Worm (Caenorhabditis elegans): ENCODE measurements around the gene ZK596.2.

Gene ZK596.2

DNA sequence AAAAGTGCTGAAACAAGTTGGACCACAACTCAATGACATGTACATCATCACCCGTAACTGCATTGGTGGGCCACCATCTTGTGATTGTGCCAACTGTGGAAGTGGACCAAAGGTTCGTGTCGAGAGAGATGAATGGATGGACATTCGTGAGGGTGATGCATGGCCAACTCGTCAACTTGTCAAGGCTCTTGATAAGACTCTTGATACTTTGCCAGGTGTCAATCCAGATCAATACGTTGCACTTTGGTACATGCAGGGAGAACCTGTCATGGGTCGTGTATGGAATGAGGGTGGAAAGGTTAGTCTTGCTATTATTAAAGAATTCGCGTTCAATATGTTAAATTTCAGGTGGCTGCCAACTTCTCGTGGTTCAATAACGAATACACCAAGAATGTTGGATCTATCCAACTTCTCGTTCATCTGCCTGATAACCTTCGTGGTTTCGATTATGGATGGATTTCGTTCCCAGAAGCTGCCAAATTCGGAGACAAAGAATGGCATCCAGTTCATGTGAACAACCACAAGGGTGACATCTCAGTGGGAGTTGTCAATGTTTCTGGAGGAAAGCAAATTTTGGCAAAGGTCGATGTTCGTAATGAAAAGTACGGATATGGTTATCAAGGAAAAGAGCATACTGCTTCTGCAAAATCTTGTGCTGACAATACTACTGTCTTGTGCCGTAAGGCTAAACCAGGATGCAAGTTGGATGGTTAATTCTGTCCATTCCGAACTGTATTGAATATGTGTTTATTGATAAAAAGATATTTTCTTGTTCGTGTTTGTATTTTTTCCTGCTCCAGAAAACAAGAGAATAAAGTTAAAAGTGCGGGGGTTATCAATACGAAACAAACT, 41.5 kb upstream of the ZK596.2 start:
- TF ChIP-seq zip-8 (tag; optimal IDR thresholded peaks at IDR 0.05) (no peak), M03D4.4 (tag; optimal IDR thresholded peaks at IDR 0.05) (no peak), sem-2 (GFP tag; optimal IDR thresholded peaks at IDR 0.05) (no peak), ceh-43 (GFP tag; optimal IDR thresholded peaks at IDR 0.05) (no peak), cnd-1 (tag; optimal IDR thresholded peaks at IDR 0.05) (no peak), nhr-76 (tag; optimal IDR thresholded peaks at IDR 0.05) (no peak), nhr-28 (tag; optimal IDR thresholded peaks at IDR 0.05) (no peak), elt-1 (tag; optimal IDR thresholded peaks at IDR 0.05; ENCODE audit: borderline replicate concordance, insufficient read depth) (no peak), snpc-4 (tag; optimal IDR thresholded peaks at IDR 0.05) (no peak), nhr-237 (tag; optimal IDR thresholded peaks at IDR 0.05) (no peak), elt-3 (tag; optimal IDR thresholded peaks at IDR 0.05) (no peak), drap-1 (GFP tag; optimal IDR thresholded peaks at IDR 0.05) (no peak), ham-2 (GFP tag; optimal IDR thresholded peaks at IDR 0.05) (no peak), ceh-39 (tag; optimal IDR thresholded peaks at IDR 0.05) (no peak), unc-39 (tag; optimal IDR thresholded peaks at IDR 0.05) (no peak), unc-62 (GFP tag; optimal IDR thresholded peaks at IDR 0.05) (no peak)

DNA sequence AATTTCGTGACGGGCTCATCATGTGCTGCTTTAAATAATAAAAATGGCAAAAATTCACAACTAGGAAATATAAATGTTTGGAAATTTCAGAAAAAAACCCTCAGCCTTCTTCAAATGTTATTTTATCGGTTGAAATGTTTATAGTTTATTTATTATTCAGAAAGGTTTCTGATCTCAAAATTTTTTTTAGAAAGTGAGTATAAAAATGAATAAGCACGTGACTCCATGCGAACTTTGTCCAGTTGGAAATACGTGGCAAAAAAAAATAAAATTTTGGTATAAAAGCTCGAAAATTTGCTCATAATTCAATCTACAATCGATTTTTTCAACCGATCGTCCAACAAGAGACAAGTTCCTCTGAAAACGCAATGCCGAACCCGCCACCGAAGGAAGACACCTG, 40.4 kb upstream of the ZK596.2 start, which contains the start of gene nsph-3.1:
TSS of gene nsph-3.1 (plus strand) at position 301 of the 400 bp plus-strand sequence.
- TF ChIP-seq nhr-12 (tag; optimal IDR thresholded peaks at IDR 0.05) = no peak
- TF ChIP-seq ceh-83 (GFP tag; optimal IDR thresholded peaks at IDR 0.05) = no peak
- no peak for TF ChIP-seq snpc-4 (tag; optimal IDR thresholded peaks at IDR 0.05)
- no peak for TF ChIP-seq blmp-1 (tag; optimal IDR thresholded peaks at IDR 0.05)
- TF ChIP-seq sptf-1 (tag; optimal IDR thresholded peaks at IDR 0.05) = no peak
- TF ChIP-seq ztf-11 (tag; optimal IDR thresholded peaks at IDR 0.05) = no peak
- no peak for TF ChIP-seq nhr-237 (tag; optimal IDR thresholded peaks at IDR 0.05)
- TF ChIP-seq ces-1 (GFP tag; optimal IDR thresholded peaks at IDR 0.05) = no peak
- no peak for TF ChIP-seq drap-1 (GFP tag; optimal IDR thresholded peaks at IDR 0.05)
- no peak for TF ChIP-seq lin-13 (tag; optimal IDR thresholded peaks at IDR 0.05)
- no peak for TF ChIP-seq mls-2 (tag; optimal IDR thresholded peaks at IDR 0.05)
- TF ChIP-seq zip-8 (tag; optimal IDR thresholded peaks at IDR 0.05) = no peak
- TF ChIP-seq hlh-1 (tag; optimal IDR thresholded peaks at IDR 0.05) = no peak
- no peak for TF ChIP-seq elt-3 (tag; optimal IDR thresholded peaks at IDR 0.05)

- no peak for TF ChIP-seq mab-5 (tag; optimal IDR thresholded peaks at IDR 0.05)
- TF ChIP-seq sem-2 (GFP tag; optimal IDR thresholded peaks at IDR 0.05) = no peak
- TF ChIP-seq cnd-1 (tag; optimal IDR thresholded peaks at IDR 0.05) = no peak
- TF ChIP-seq unc-39 (tag; optimal IDR thresholded peaks at IDR 0.05) = no peak
- no peak for TF ChIP-seq snpc-4 (tag; optimal IDR thresholded peaks at IDR 0.05)
- TF ChIP-seq elt-1 (tag; optimal IDR thresholded peaks at IDR 0.05; ENCODE audit: borderline replicate concordance, insufficient read depth) = no peak
- no peak for TF ChIP-seq nhr-237 (tag; optimal IDR thresholded peaks at IDR 0.05)
- no peak for TF ChIP-seq drap-1 (GFP tag; optimal IDR thresholded peaks at IDR 0.05)
- no peak for TF ChIP-seq bed-3 (GFP tag; optimal IDR thresholded peaks at IDR 0.05)
- no peak for TF ChIP-seq ceh-83 (GFP tag; optimal IDR thresholded peaks at IDR 0.05)
- no peak for TF ChIP-seq nhr-28 (tag; optimal IDR thresholded peaks at IDR 0.05)
- TF ChIP-seq blmp-1 (tag; optimal IDR thresholded peaks at IDR 0.05) = no peak
- TF ChIP-seq ceh-39 (tag; optimal IDR thresholded peaks at IDR 0.05) = no peak
- TF ChIP-seq sptf-1 (tag; optimal IDR thresholded peaks at IDR 0.05) = no peak
- no peak for TF ChIP-seq flh-1 (GFP tag; optimal IDR thresholded peaks at IDR 0.05)
- no peak for TF ChIP-seq lin-32 (GFP tag; optimal IDR thresholded peaks at IDR 0.05)
- no peak for TF ChIP-seq lin-13 (tag; optimal IDR thresholded peaks at IDR 0.05)
These were observed 39.7 kb upstream of the ZK596.2 start, which contains the start of gene Y69E1A.1 for ce11 chrIV:10948797-10949196. Gene Y69E1A.1 (minus strand): TSS chrIV:10948897.

ce11 chrIV:10936906-10937540, 27.9 kb upstream of the ZK596.2 start, which contains the start of gene fic-1:
Gene fic-1 (plus strand): TSS chrIV:10937454.
- TF ChIP-seq mep-1 (tag; optimal IDR thresholded peaks at IDR 0.05) = peak; percentile 54
- TF ChIP-seq nhr-237 (tag; optimal IDR thresholded peaks at IDR 0.05) = peak; percentile 56
- peak; percentile 100 for TF ChIP-seq ces-1 (GFP tag; optimal IDR thresholded peaks at IDR 0.05)
- TF ChIP-seq nhr-76 (tag; optimal IDR thresholded peaks at IDR 0.05) = no peak
- no peak for TF ChIP-seq cnd-1 (tag; optimal IDR thresholded peaks at IDR 0.05)
- TF ChIP-seq ceh-39 (tag; optimal IDR thresholded peaks at IDR 0.05) = peak; percentile 5
- no peak for TF ChIP-seq lin-13 (tag; optimal IDR thresholded peaks at IDR 0.05)
- no peak for TF ChIP-seq bed-3 (GFP tag; optimal IDR thresholded peaks at IDR 0.05)
- TF ChIP-seq nhr-28 (tag; optimal IDR thresholded peaks at IDR 0.05) = no peak
- TF ChIP-seq lsy-2 (tag; optimal IDR thresholded peaks at IDR 0.05) = peak; percentile 0
- no peak for TF ChIP-seq blmp-1 (tag; optimal IDR thresholded peaks at IDR 0.05)
- no peak for TF ChIP-seq snpc-4 (tag; optimal IDR thresholded peaks at IDR 0.05)
